Fruit fly (Drosophila melanogaster): ENCODE results near the gene CG14074.

CG14074 gene

dm6 chr3L:18820638-18821382 is 45.2 kb upstream of the CG14074 start, which contains the start of the genes CG14073 and HipHop (continued):
- TF ChIP-seq br (optimal IDR thresholded peaks at IDR 0.05) (no peak), HLHmδ (GFP tag; optimal IDR thresholded peaks at IDR 0.05) (no peak), ci (GFP tag; IDR thresholded peaks at IDR 0.05) (no peak), Lhr (GFP tag; optimal IDR thresholded peaks at IDR 0.05) (peak; percentile 4), gce (GFP tag; IDR thresholded peaks at IDR 0.05) (no peak), Dp (GFP tag; optimal IDR thresholded peaks at IDR 0.05) (peak; percentile 75), CG10267 (tag; optimal IDR thresholded peaks at IDR 0.05) (peak; percentile 8), fd64A (GFP tag; optimal IDR thresholded peaks at IDR 0.05) (no peak), CG15269 (tag; optimal IDR thresholded peaks at IDR 0.05) (no peak)

dm6 chr3L:18822049-18822448 is 44.0 kb upstream of the CG14074 start:
- TF ChIP-seq Poxn (GFP tag; IDR thresholded peaks at IDR 0.05) (no peak), tio (GFP tag; optimal IDR thresholded peaks at IDR 0.05) (no peak), chinmo (GFP tag; IDR thresholded peaks at IDR 0.05; ENCODE audit: partially characterized antibody) (no peak), chn (GFP tag; optimal IDR thresholded peaks at IDR 0.05) (no peak), CG18011 (GFP tag; optimal IDR thresholded peaks at IDR 0.05) (no peak), disco-r (GFP tag; optimal IDR thresholded peaks at IDR 0.05) (no peak), CG14014 (GFP tag; IDR thresholded peaks at IDR 0.05) (no peak), stc (GFP tag; IDR thresholded peaks at IDR 0.05) (no peak), run (tag; optimal IDR thresholded peaks at IDR 0.05) (no peak), E2f2 (GFP tag; IDR thresholded peaks at IDR 0.05) (no peak), B-H2 (GFP tag; optimal IDR thresholded peaks at IDR 0.05) (no peak), HHEX (GFP tag; optimal IDR thresholded peaks at IDR 0.05) (no peak), CG10979 (tag; optimal IDR thresholded peaks at IDR 0.05) (no peak), mam (GFP tag; optimal IDR thresholded peaks at IDR 0.05) (no peak), gcm2 (GFP tag; optimal IDR thresholded peaks at IDR 0.05) (no peak), corto (GFP tag; optimal IDR thresholded peaks at IDR 0.05) (no peak), oc (tag; optimal IDR thresholded peaks at IDR 0.05) (no peak), Neu2 (GFP tag; optimal IDR thresholded peaks at IDR 0.05; ENCODE audit: borderline replicate concordance) (no peak)

DNA sequence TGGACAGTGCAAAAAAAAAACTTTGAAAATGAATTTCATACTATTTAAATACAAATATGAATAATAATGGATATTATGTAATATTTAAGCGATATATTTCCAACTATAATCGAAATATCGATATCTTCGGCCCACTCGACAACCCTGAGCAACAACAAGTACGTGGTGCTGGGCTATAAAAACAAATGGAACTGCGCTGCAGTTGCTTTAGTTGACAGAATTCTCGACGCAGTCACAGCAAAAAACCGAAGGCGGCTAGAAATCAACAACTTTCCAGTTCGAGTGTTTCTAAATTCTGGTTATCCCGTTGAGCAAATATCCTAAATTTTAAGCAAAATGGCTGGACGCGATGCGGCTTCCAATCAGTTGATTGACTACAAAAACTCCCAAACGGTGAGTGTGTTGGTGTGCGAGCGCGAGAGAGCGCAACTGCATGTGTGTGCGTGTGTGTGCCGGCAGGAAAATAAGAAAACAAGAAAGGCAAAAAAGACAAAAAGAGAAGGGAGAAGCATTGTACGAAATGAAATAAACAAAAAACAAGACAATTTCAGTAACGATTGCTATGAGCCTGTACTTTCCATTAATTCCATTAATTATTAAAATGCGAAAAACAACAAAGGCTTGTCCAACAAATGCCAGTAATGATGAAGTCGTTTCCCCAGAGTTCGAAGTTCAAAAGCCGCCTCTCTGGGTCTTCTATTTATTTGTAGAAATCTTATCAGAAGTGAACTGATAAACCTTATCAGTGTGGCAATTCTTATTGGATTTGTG is 43.4 kb upstream of the CG14074 start, which contains the start of gene Cat:
Cat (plus strand) TSS at position 155 of the 771 bp plus-strand sequence.
- peak; percentile 22 for TF ChIP-seq zfh2 (GFP tag; optimal IDR thresholded peaks at IDR 0.05)
- TF ChIP-seq cg (GFP tag; optimal IDR thresholded peaks at IDR 0.05), result peak; percentile 99
- peak; percentile 15 for TF ChIP-seq CG7987 (GFP tag; optimal IDR thresholded peaks at IDR 0.05)
- TF ChIP-seq HLH4C (GFP tag; IDR thresholded peaks at IDR 0.05; ENCODE audit: partially characterized antibody), result peak; percentile 79
- TF ChIP-seq chinmo (GFP tag; IDR thresholded peaks at IDR 0.05; ENCODE audit: partially characterized antibody), result peak; percentile 93
- peak; percentile 10 for TF ChIP-seq CG12744 (GFP tag; optimal IDR thresholded peaks at IDR 0.05)
- peak; percentile 80 for TF ChIP-seq scrt (GFP tag; optimal IDR thresholded peaks at IDR 0.05)
- peak; percentile 78; the same call in 1 of the 2 replicates for TF ChIP-seq nerfin-2 (GFP tag; IDR thresholded peaks at IDR 0.05; ENCODE audit: partially characterized antibody)
- peak; percentile 65 for TF ChIP-seq CoRest (tag; optimal IDR thresholded peaks at IDR 0.05)
- peak; percentile 12 for TF ChIP-seq CG9797 (GFP tag; optimal IDR thresholded peaks at IDR 0.05)
- TF ChIP-seq Sin3A (optimal IDR thresholded peaks at IDR 0.05), result peak; percentile 1
- TF ChIP-seq CG42726 (GFP tag; IDR thresholded peaks at IDR 0.05; ENCODE audit: partially characterized antibody), result peak; percentile 50; the same call in 1 of the 2 replicates
- TF ChIP-seq ewg (GFP tag; optimal IDR thresholded peaks at IDR 0.05), result peak; percentile 10
- TF ChIP-seq Xbp1 (GFP tag; optimal IDR thresholded peaks at IDR 0.05), result peak; percentile 86
- peak; percentile 25 for TF ChIP-seq Myb (GFP tag; optimal IDR thresholded peaks at IDR 0.05)
- TF ChIP-seq CG11456 (GFP tag; IDR thresholded peaks at IDR 0.05), result no peak
- no peak for TF ChIP-seq ash1 (GFP tag; optimal IDR thresholded peaks at IDR 0.05)
- TF ChIP-seq CG3281 (GFP tag; optimal IDR thresholded peaks at IDR 0.05), result peak; percentile 23
- TF ChIP-seq CG10267 (tag; optimal IDR thresholded peaks at IDR 0.05), result peak; percentile 46
- peak; percentile 29 for TF ChIP-seq CG10147 (GFP tag; optimal IDR thresholded peaks at IDR 0.05)
- TF ChIP-seq CG10979 (tag; optimal IDR thresholded peaks at IDR 0.05), result peak; percentile 11
- no peak for TF ChIP-seq CG8944 (GFP tag; optimal IDR thresholded peaks at IDR 0.05)
